Fruit fly (Drosophila melanogaster): Measurements from ENCODE around the gene trh.
A peak's percentile ranks its signal among the peaks of the same experiment; 100 is the strongest.

Gene trh

dm6 chr3L:329153-329698 is 63.2 kb downstream of the trh start (continued):
- TF ChIP-seq Eip74EF (GFP tag; optimal IDR thresholded peaks at IDR 0.05) (no peak), CG9437 (GFP tag; optimal IDR thresholded peaks at IDR 0.05) (no peak), CG15479 (GFP tag; optimal IDR thresholded peaks at IDR 0.05) (no peak), CG7271 (tag; optimal IDR thresholded peaks at IDR 0.05) (no peak), CG13123 (GFP tag; optimal IDR thresholded peaks at IDR 0.05) (no peak), Poxn (GFP tag; IDR thresholded peaks at IDR 0.05) (no peak), vvl (GFP tag; IDR thresholded peaks at IDR 0.05) (0 out of 2 replicates have a peak, but pooled peaks have one; percentile 19), HmgZ (tag; optimal IDR thresholded peaks at IDR 0.05) (no peak), nmo (GFP tag; optimal IDR thresholded peaks at IDR 0.05) (peak; percentile 5), CG4617 (GFP tag; optimal IDR thresholded peaks at IDR 0.05; ENCODE audit: borderline replicate concordance) (no peak), C15 (GFP tag; IDR thresholded peaks at IDR 0.05) (no peak), tap (tag; optimal IDR thresholded peaks at IDR 0.05) (no peak), insv (GFP tag; optimal IDR thresholded peaks at IDR 0.05) (no peak), danr (GFP tag; IDR thresholded peaks at IDR 0.05) (no peak), ara (GFP tag; IDR thresholded peaks at IDR 0.05) (no peak), Dbx (GFP tag; IDR thresholded peaks at IDR 0.05) (no peak), CG33557 (GFP tag; optimal IDR thresholded peaks at IDR 0.05) (no peak), az2 (GFP tag; optimal IDR thresholded peaks at IDR 0.05) (no peak), Lim3 (GFP tag; IDR thresholded peaks at IDR 0.05) (no peak), Ravus (GFP tag; IDR thresholded peaks at IDR 0.05) (no peak), btn (GFP tag; optimal IDR thresholded peaks at IDR 0.05) (no peak), CG14014 (GFP tag; IDR thresholded peaks at IDR 0.05) (no peak), ssp (GFP tag; IDR thresholded peaks at IDR 0.05) (no peak), CG2120 (GFP tag; optimal IDR thresholded peaks at IDR 0.05) (no peak), CG33213 (GFP tag; optimal IDR thresholded peaks at IDR 0.05) (no peak), BtbVII (GFP tag; optimal IDR thresholded peaks at IDR 0.05) (no peak), sc (optimal IDR thresholded peaks at IDR 0.05) (no peak), sc (GFP tag; optimal IDR thresholded peaks at IDR 0.05) (no peak), CG11085 (GFP tag; IDR thresholded peaks at IDR 0.05) (no peak), CG8281 (tag; optimal IDR thresholded peaks at IDR 0.05) (no peak), CG12659 (GFP tag; optimal IDR thresholded peaks at IDR 0.05) (peak; percentile 49), sob (GFP tag; IDR thresholded peaks at IDR 0.05) (0 out of 2 replicates have a peak, but pooled peaks have one; percentile 8), Fer3 (tag; optimal IDR thresholded peaks at IDR 0.05) (peak; percentile 26), Camta (GFP tag; optimal IDR thresholded peaks at IDR 0.05) (no peak), hbn (GFP tag; IDR thresholded peaks at IDR 0.05; ENCODE audit: partially characterized antibody) (no peak; the same call in 1 of the 2 replicates), CG3726 (GFP tag; IDR thresholded peaks at IDR 0.05) (no peak), CG14667 (GFP tag; IDR thresholded peaks at IDR 0.05) (no peak), CG4820 (GFP tag; optimal IDR thresholded peaks at IDR 0.05) (no peak), hth (optimal IDR thresholded peaks at IDR 0.05) (no peak), NFAT (GFP tag; IDR thresholded peaks at IDR 0.05) (no peak), Oaz (GFP tag; IDR thresholded peaks at IDR 0.05) (no peak), CG1832 (GFP tag; optimal IDR thresholded peaks at IDR 0.05) (no peak), Myb (GFP tag; optimal IDR thresholded peaks at IDR 0.05) (peak; percentile 30), CG3065 (GFP tag; optimal IDR thresholded peaks at IDR 0.05) (no peak), bab2 (GFP tag; optimal IDR thresholded peaks at IDR 0.05) (no peak), CG34376 (GFP tag; optimal IDR thresholded peaks at IDR 0.05) (peak; percentile 74), Dip2 (GFP tag; IDR thresholded peaks at IDR 0.05) (no peak), Scr (GFP tag; IDR thresholded peaks at IDR 0.05; ENCODE audit: partially characterized antibody) (peak; percentile 63), CG5245 (GFP tag; optimal IDR thresholded peaks at IDR 0.05) (no peak), CG18262 (tag; optimal IDR thresholded peaks at IDR 0.05) (no peak), CG8765 (GFP tag; IDR thresholded peaks at IDR 0.05) (no peak), croc (GFP tag; conservative IDR thresholded peaks at IDR 0.05) (no peak)
